Worm (Caenorhabditis elegans) whole organism, L4 larva: ENCODE data around the gene cah-1.

ENCODE experiments used
- Y105C5A.15 ChIP-seq: fragments of 200-800 bp; sonication (Bioruptor generic); IDR thresholded peaks from 2 replicates; pipeline ENCODE4 v1.3.6; 2022; ENCODE audit warnings: missing genetic modification characterization, missing compliant biosample characterization
- Y75B8A.6 ChIP-seq: fragments of 200-800 bp; sonication (Bioruptor generic); IDR thresholded peaks from 2 replicates; pipeline ENCODE4 v1.3.6; 2022; ENCODE audit warnings: missing genetic modification reagents, missing genetic modification characterization, missing compliant biosample characterization
- aly-2 ChIP-seq: sonication (generic microtip); optimal IDR thresholded peaks from 2 replicates; lab custom pipeline; 2018; ENCODE audit warnings: missing biosample characterization, missing genetic modification characterization
- ceh-28 ChIP-seq: fragments of 150-350 bp; optimal IDR thresholded peaks from 2 replicates; lab custom pipeline; 2014; ENCODE audit warnings: missing biosample characterization, missing genetic modification reagents, missing genetic modification characterization
- ceh-82 ChIP-seq: sonication (generic microtip); optimal IDR thresholded peaks from 2 replicates; lab custom pipeline; 2017; ENCODE audit warnings: missing biosample characterization, missing genetic modification characterization
- dpl-1 ChIP-seq: fragments of 150-350 bp; optimal IDR thresholded peaks from 2 replicates; lab custom pipeline; 2014; ENCODE audit warnings: missing biosample characterization, missing genetic modification reagents, missing genetic modification characterization
- hif-1 ChIP-seq, 2 experiments: sonication (generic microtip); optimal IDR thresholded peaks; 2 replicates each; lab custom pipeline; 2016 to 2017; ENCODE audit warnings: missing compliant biosample characterization in 2 of 2, missing genetic modification characterization in 2 of 2, missing genetic modification reagents in 2 of 2, missing genotype in 2 of 2, mild to moderate bottlenecking in 1 of 2
- nhr-237 ChIP-seq: sonication (generic microtip); optimal IDR thresholded peaks from 2 replicates; lab custom pipeline; 2017; ENCODE audit warnings: missing biosample characterization, missing genetic modification characterization
- nhr-41 ChIP-seq: fragments of 200-800 bp; sonication (Bioruptor generic); IDR thresholded peaks from 2 replicates; pipeline ENCODE4 v1.3.6; 2022; ENCODE audit warnings: missing genetic modification reagents, missing genetic modification characterization, missing compliant biosample characterization
- pha-4 ChIP-seq, 2 experiments: fragments of 150-350 bp in 1 of 2; fragments of 200-800 bp in 1 of 2; sonication (Bioruptor generic) in 1 of 2; IDR thresholded peaks in 1 of 2; optimal IDR thresholded peaks in 1 of 2; 2 replicates each; pipeline versions ENCODE4 v1.3.6 to Lab custom; 2014 to 2022; ENCODE audit warnings: missing genetic modification characterization in 2 of 2, missing genetic modification reagents in 2 of 2, missing biosample characterization in 1 of 2, missing compliant biosample characterization in 1 of 2
- saeg-2 ChIP-seq: fragments of 200-800 bp; sonication (Bioruptor generic); IDR thresholded peaks from 2 replicates; pipeline ENCODE4 v1.3.6; 2022; ENCODE audit warnings: missing genetic modification reagents, missing genetic modification characterization, missing compliant biosample characterization
- unc-62 ChIP-seq, 3 experiments: fragments of 150-350 bp in 1 of 3; sonication (generic microtip); optimal IDR thresholded peaks in 2 of 3; peaks in 1 of 3; 1 replicate in 1 of 3; 2 replicates in 2 of 3; lab custom pipeline; 2014 to 2017; ENCODE audit warnings: missing biosample characterization in 3 of 3, missing genetic modification characterization in 3 of 3, missing genetic modification reagents in 3 of 3, missing genotype in 1 of 3
- ztf-11 ChIP-seq: fragments of 150-350 bp; optimal IDR thresholded peaks from 2 replicates; lab custom pipeline; 2014; ENCODE audit warnings: missing biosample characterization, missing genetic modification characterization

DNA sequence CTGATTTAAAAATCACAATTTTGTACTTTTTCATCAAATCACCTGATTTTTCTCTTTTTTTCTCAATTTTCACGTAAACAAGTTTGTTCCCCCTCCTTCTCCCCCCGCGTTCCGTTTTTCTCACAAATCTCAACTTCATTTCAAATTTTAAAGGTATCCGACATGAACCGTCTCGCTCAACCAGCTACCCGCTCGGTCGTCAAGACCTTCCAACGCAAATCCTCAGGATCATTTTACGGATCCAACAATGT is 3.9 kb downstream of the cah-1 start, which contains the start of gene cox-6A:
- no peak for TF ChIP-seq hif-1 (tag; optimal IDR thresholded peaks at IDR 0.05; lab: Kevin White, UChicago)
- no peak for TF ChIP-seq ceh-28 (tag; lab: Kevin White, UChicago)
- TF ChIP-seq Y105C5A.15: no peak
- no peak for TF ChIP-seq Y75B8A.6 (GFP tag; lab: Robert Waterston, UW)
- TF ChIP-seq ztf-11 (tag; lab: Kevin White, UChicago): no peak
- TF ChIP-seq nhr-237 (tag; lab: Kevin White, UChicago): no peak
- TF ChIP-seq aly-2 (tag; lab: Kevin White, UChicago): no peak
- TF ChIP-seq nhr-41 (GFP tag; lab: Robert Waterston, UW): no peak
- no peak for TF ChIP-seq saeg-2 (GFP tag; lab: Robert Waterston, UW)
- no peak for TF ChIP-seq dpl-1 (GFP tag; lab: Kevin White, UChicago)
- TF ChIP-seq pha-4 (GFP tag; IDR thresholded peaks at IDR 0.05; lab: Robert Waterston, UW): no peak
- no peak for TF ChIP-seq pha-4 (tag; optimal IDR thresholded peaks at IDR 0.05; lab: Kevin White, UChicago)
- no peak for TF ChIP-seq ceh-82 (tag; lab: Kevin White, UChicago)
- no peak for TF ChIP-seq unc-62 (GFP tag; optimal IDR thresholded peaks at IDR 0.05 in 1 of 2; lab: Kevin White, UChicago)
- no peak for TF ChIP-seq unc-62 (tag; optimal IDR thresholded peaks at IDR 0.05; lab: Kevin White, UChicago)
